Worm (Caenorhabditis elegans) whole organism, L2 larva: Measurements from ENCODE around the gene acs-17.

Source experiments
- F13H6.1 ChIP-seq: sonication (generic microtip); optimal IDR thresholded peaks from 2 replicates; lab custom pipeline; 2016; ENCODE audit warnings: missing genetic modification characterization, missing compliant biosample characterization
- elt-3 ChIP-seq: sonication (generic microtip); optimal IDR thresholded peaks from 2 replicates; lab custom pipeline; 2017; ENCODE audit warnings: missing biosample characterization, missing genetic modification characterization
- fos-1 ChIP-seq: fragments of 150-350 bp; optimal IDR thresholded peaks from 2 replicates; lab custom pipeline; 2014; ENCODE audit warnings: missing biosample characterization, missing genetic modification characterization
- mab-5 ChIP-seq: fragments of 150-350 bp; optimal IDR thresholded peaks from 2 replicates; lab custom pipeline; 2014; ENCODE audit warnings: missing biosample characterization, missing genetic modification characterization
- nhr-10 ChIP-seq: sonication (generic microtip); optimal IDR thresholded peaks from 2 replicates; lab custom pipeline; 2017; ENCODE audit warnings: missing biosample characterization, missing genetic modification characterization
- nhr-129 ChIP-seq: fragments of 150-350 bp; optimal IDR thresholded peaks from 2 replicates; lab custom pipeline; 2014; ENCODE audit warnings: missing biosample characterization, missing genetic modification characterization
- snpc-4 ChIP-seq: fragments of 150-350 bp; optimal IDR thresholded peaks from 2 replicates; lab custom pipeline; 2014; ENCODE audit warnings: missing biosample characterization, missing genetic modification characterization
- unc-39 ChIP-seq: fragments of 150-350 bp; optimal IDR thresholded peaks from 2 replicates; lab custom pipeline; 2014; ENCODE audit warnings: missing biosample characterization, missing genetic modification characterization

DNA sequence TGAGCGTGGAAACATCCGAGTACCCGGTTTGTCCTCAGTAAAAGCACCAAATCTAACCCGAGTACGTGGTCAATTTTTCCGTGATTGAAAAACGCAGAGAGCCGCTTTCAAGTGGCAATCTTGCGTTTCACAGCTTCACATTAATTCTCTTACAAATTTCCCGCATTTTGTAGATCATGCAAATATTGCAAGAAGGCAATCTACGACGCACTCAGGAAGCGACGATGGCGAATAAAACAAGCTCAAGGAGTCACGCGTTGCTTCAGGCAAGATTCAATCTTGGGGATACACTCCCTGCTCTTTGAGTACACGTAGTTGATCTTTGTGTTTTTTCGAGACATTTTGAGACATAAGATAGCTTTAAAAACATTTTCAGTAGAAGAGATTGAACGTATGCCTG lies 43.6 kb upstream of the acs-17 start:
- TF ChIP-seq F13H6.1: no peak
- no peak for TF ChIP-seq fos-1 (tag; lab: Kevin White, UChicago)
- TF ChIP-seq nhr-10 (tag; lab: Kevin White, UChicago): no peak
- no peak for TF ChIP-seq unc-39
- no peak for TF ChIP-seq snpc-4
- TF ChIP-seq nhr-129 (tag; lab: Kevin White, UChicago): no peak
- TF ChIP-seq elt-3: no peak
- TF ChIP-seq mab-5 (tag; lab: Kevin White, UChicago): no peak
